Fruit fly (Drosophila melanogaster) whole organism, embryonic: ENCODE results near the gene CG7054.

Source experiments
- Bgb ChIP-seq: fragments of 200-800 bp; sonication (Bioruptor generic); IDR thresholded peaks from 2 replicates; pipeline ENCODE4 v1.3.6; 2022; ENCODE audit warnings: missing biosample characterization, missing genetic modification characterization; ENCODE audit not compliant: partially characterized antibody
- CG12219 ChIP-seq: fragments of 200-800 bp; sonication (Bioruptor generic); optimal IDR thresholded peaks from 3 replicates; lab custom pipeline; 2018; ENCODE audit warnings: missing biosample characterization, mild to moderate bottlenecking, missing genetic modification characterization
- CG1233 ChIP-seq: fragments of 200-800 bp; sonication (Bioruptor generic); optimal IDR thresholded peaks from 4 replicates; lab custom pipeline; 2018; ENCODE audit warnings: missing biosample characterization, mild to moderate bottlenecking, missing genetic modification characterization
- CG12391 ChIP-seq: fragments of 200-800 bp; sonication (Bioruptor generic); optimal IDR thresholded peaks from 3 replicates; lab custom pipeline; 2018; ENCODE audit warnings: missing biosample characterization, mild to moderate bottlenecking, missing genetic modification characterization, moderate library complexity
- CG14860 ChIP-seq: fragments of 200-800 bp; sonication (Bioruptor generic); IDR thresholded peaks from 3 replicates; pipeline ENCODE4 v1.3.6; 2022; ENCODE audit warnings: missing biosample characterization, missing genetic modification characterization; ENCODE audit not compliant: partially characterized antibody
- CG17385 ChIP-seq: fragments of 200-800 bp; sonication (Bioruptor generic); optimal IDR thresholded peaks from 3 replicates; lab custom pipeline; 2018; ENCODE audit warnings: missing biosample characterization, mild to moderate bottlenecking, missing genetic modification characterization
- CG30403 ChIP-seq: fragments of 200-800 bp; sonication (Bioruptor generic); optimal IDR thresholded peaks from 3 replicates; lab custom pipeline; 2016; ENCODE audit warnings: missing biosample characterization, missing genetic modification characterization
- CG6175 ChIP-seq: fragments of 200-800 bp; sonication (Bioruptor generic); IDR thresholded peaks from 3 replicates; pipeline ENCODE4 v1.3.6; 2022; ENCODE audit warnings: missing biosample characterization, missing genetic modification characterization
- CG6272 ChIP-seq: fragments of 200-800 bp; sonication (Bioruptor generic); IDR thresholded peaks from 2 replicates; pipeline ENCODE4 v1.3.6; 2022; ENCODE audit warnings: missing biosample characterization, missing genetic modification characterization
- CG6654 ChIP-seq: fragments of 200-800 bp; sonication (Bioruptor generic); optimal IDR thresholded peaks from 2 replicates; lab custom pipeline; 2017; ENCODE audit warnings: missing biosample characterization, mild to moderate bottlenecking, missing genetic modification characterization
- CG7963 ChIP-seq: fragments of 200-800 bp; sonication (Bioruptor generic); IDR thresholded peaks from 3 replicates; pipeline ENCODE4 v1.3.6; 2022; ENCODE audit warnings: missing biosample characterization, missing genetic modification characterization; ENCODE audit not compliant: partially characterized antibody
- CG8281 ChIP-seq: fragments of 200-800 bp; sonication (Bioruptor generic); optimal IDR thresholded peaks from 2 replicates; lab custom pipeline; 2018; ENCODE audit warnings: missing biosample characterization, mild to moderate bottlenecking, missing genetic modification characterization, moderate library complexity
- CG8478 ChIP-seq: fragments of >200 bp; optimal IDR thresholded peaks from 2 replicates; lab custom pipeline; 2018
- CG9797 ChIP-seq: fragments of 200-800 bp; sonication (Bioruptor generic); optimal IDR thresholded peaks from 3 replicates; lab custom pipeline; 2018; ENCODE audit warnings: missing biosample characterization, mild to moderate bottlenecking, missing genetic modification characterization
- CoRest ChIP-seq: fragments of 200-800 bp; sonication (Bioruptor generic); optimal IDR thresholded peaks from 3 replicates; lab custom pipeline; 2018; ENCODE audit warnings: missing biosample characterization, mild to moderate bottlenecking, missing genetic modification characterization, moderate library complexity
- CrebB ChIP-seq: fragments of 200-800 bp; sonication (Bioruptor generic); optimal IDR thresholded peaks from 3 replicates; lab custom pipeline; 2018; ENCODE audit warnings: missing biosample characterization, mild to moderate bottlenecking, missing genetic modification characterization
- D ChIP-seq, 2 experiments: fragments of 200-800 bp in 1 of 2; fragments of >200 bp in 1 of 2; sonication (Bioruptor generic) in 1 of 2; optimal IDR thresholded peaks; 2 replicates in 1 of 2; 3 replicates in 1 of 2; lab custom pipeline; 2017; ENCODE audit warnings: mild to moderate bottlenecking in 1 of 2, missing biosample characterization in 1 of 2, missing genetic modification characterization in 1 of 2, missing genetic modification reagents in 1 of 2
- D19A ChIP-seq: fragments of 200-800 bp; optimal IDR thresholded peaks from 3 replicates; lab custom pipeline; 2019; ENCODE audit warnings: missing biosample characterization, mild to moderate bottlenecking, missing genetic modification characterization, moderate library complexity
- Ets97D ChIP-seq: fragments of 200-800 bp; sonication (Bioruptor generic); optimal IDR thresholded peaks from 3 replicates; lab custom pipeline; 2016; ENCODE audit warnings: missing biosample characterization, missing genetic modification characterization
- Fer2 ChIP-seq: fragments of 200-800 bp; sonication (Bioruptor generic); optimal IDR thresholded peaks from 2 replicates; lab custom pipeline; 2018; ENCODE audit warnings: missing biosample characterization, mild to moderate bottlenecking, missing genetic modification characterization, moderate library complexity
- Hr78 ChIP-seq, 2 experiments: fragments of 200-800 bp in 1 of 2; fragments of >200 bp in 1 of 2; sonication (Bioruptor generic) in 1 of 2; optimal IDR thresholded peaks; 2 replicates each; lab custom pipeline; 2017 to 2019; ENCODE audit warnings: missing biosample characterization in 2 of 2, missing genetic modification characterization in 2 of 2, mild to moderate bottlenecking in 1 of 2, moderate library complexity in 1 of 2
- Max ChIP-seq: fragments of 200-800 bp; sonication (Bioruptor generic); optimal IDR thresholded peaks from 2 replicates; lab custom pipeline; 2016; ENCODE audit warnings: missing biosample characterization, mild to moderate bottlenecking, missing genetic modification characterization
- Med ChIP-seq: fragments of 200-800 bp; sonication (Bioruptor generic); peaks from one replicate; lab custom pipeline; 2016; ENCODE audit warnings: missing biosample characterization, missing genetic modification characterization, mild to moderate bottlenecking, inconsistent platforms, moderate library complexity
- Nf-YB ChIP-seq: fragments of 200-800 bp; sonication (Bioruptor generic); optimal IDR thresholded peaks from 3 replicates; lab custom pipeline; 2019; ENCODE audit warnings: missing biosample characterization, mild to moderate bottlenecking, missing genetic modification characterization, moderate library complexity
- Pdp1 ChIP-seq, 2 experiments: fragments of 200-800 bp; sonication (Bioruptor generic); optimal IDR thresholded peaks; 3 replicates each; lab custom pipeline; 2016; ENCODE audit warnings: missing biosample characterization in 2 of 2, missing genetic modification characterization in 2 of 2, mild to moderate bottlenecking in 1 of 2, moderate library complexity in 1 of 2
- Ptx1 ChIP-seq: fragments of 200-800 bp; sonication (Bioruptor generic); IDR thresholded peaks from 2 replicates; pipeline ENCODE4 v1.3.6; 2022; ENCODE audit warnings: missing biosample characterization, missing genetic modification characterization
- Ssrp ChIP-seq: fragments of 200-800 bp; sonication (Bioruptor generic); optimal IDR thresholded peaks from 2 replicates; lab custom pipeline; 2018; ENCODE audit warnings: missing biosample characterization, mild to moderate bottlenecking, missing genetic modification characterization, moderate library complexity
- cg ChIP-seq: fragments of 200-800 bp; sonication (Bioruptor generic); optimal IDR thresholded peaks from 3 replicates; lab custom pipeline; 2019; ENCODE audit warnings: missing biosample characterization, mild to moderate bottlenecking, missing genetic modification characterization, moderate library complexity
- crc ChIP-seq: fragments of 200-800 bp; sonication (Bioruptor generic); optimal IDR thresholded peaks from 2 replicates; lab custom pipeline; 2016; ENCODE audit warnings: missing biosample characterization, missing genetic modification characterization
- cwo ChIP-seq: fragments of 200-800 bp; sonication (Bioruptor generic); optimal IDR thresholded peaks from 3 replicates; lab custom pipeline; 2017; ENCODE audit warnings: missing biosample characterization, missing genetic modification characterization, mild to moderate bottlenecking, moderate library complexity, missing genetic modification reagents
- dm ChIP-seq: fragments of 200-800 bp; sonication (Bioruptor generic); optimal IDR thresholded peaks from 3 replicates; lab custom pipeline; 2016; ENCODE audit warnings: missing biosample characterization, missing genetic modification characterization
- exex ChIP-seq: fragments of 200-800 bp; sonication (Bioruptor generic); optimal IDR thresholded peaks from 4 replicates; lab custom pipeline; 2018; ENCODE audit warnings: missing biosample characterization, mild to moderate bottlenecking, missing genetic modification characterization, moderate library complexity
- grau ChIP-seq: fragments of 200-800 bp; optimal IDR thresholded peaks from 3 replicates; lab custom pipeline; 2019; ENCODE audit warnings: missing biosample characterization, mild to moderate bottlenecking, missing genetic modification characterization, moderate library complexity
- hbn ChIP-seq: fragments of 200-800 bp; sonication (Bioruptor generic); IDR thresholded peaks from 2 replicates; pipeline ENCODE4 v1.3.6; 2022; ENCODE audit warnings: missing biosample characterization, missing genetic modification characterization; ENCODE audit not compliant: partially characterized antibody
- hkb ChIP-seq, 2 experiments: fragments of 200-800 bp in 1 of 2; fragments of >200 bp in 1 of 2; sonication (Bioruptor generic) in 1 of 2; IDR thresholded peaks in 1 of 2; optimal IDR thresholded peaks in 1 of 2; 2 replicates each; pipeline versions ENCODE4 v1.3.6 to Lab custom; 2017 to 2022; ENCODE audit warnings: missing biosample characterization in 1 of 2, missing genetic modification characterization in 1 of 2
- insv ChIP-seq, 2 experiments: fragments of 200-800 bp; sonication (Bioruptor generic); optimal IDR thresholded peaks; 3 replicates each; lab custom pipeline; 2016 to 2018; ENCODE audit warnings: missing biosample characterization in 2 of 2, missing genetic modification characterization in 2 of 2
- jigr1 ChIP-seq: fragments of 200-800 bp; sonication (Bioruptor generic); IDR thresholded peaks from 3 replicates; pipeline ENCODE4 v1.3.6; 2022; ENCODE audit warnings: missing biosample characterization, missing genetic modification characterization
- otp ChIP-seq: fragments of 200-800 bp; sonication (Bioruptor generic); IDR thresholded peaks from 3 replicates; pipeline ENCODE4, ENCODE4 v1.3.6; 2022; ENCODE audit warnings: missing biosample characterization, missing genetic modification characterization
- p53 ChIP-seq: fragments of 200-800 bp; sonication (Bioruptor generic); optimal IDR thresholded peaks from 2 replicates; lab custom pipeline; 2016; ENCODE audit warnings: missing biosample characterization, missing genetic modification characterization
- pan ChIP-seq, 4 experiments: fragments of >200 bp in 3 of 4; fragments of 200-800 bp in 1 of 4; sonication (Bioruptor generic) in 1 of 4; optimal IDR thresholded peaks in 3 of 4; IDR thresholded peaks in 1 of 4; 2 replicates each; pipeline versions ENCODE4 v1.3.6 to Lab custom; 2017 to 2022; ENCODE audit warnings: missing biosample characterization in 2 of 4, missing genetic modification characterization in 2 of 4, mixed read lengths in 1 of 4
- pum ChIP-seq: fragments of 200-800 bp; sonication (Bioruptor generic); optimal IDR thresholded peaks from 2 replicates; lab custom pipeline; 2016; ENCODE audit warnings: missing biosample characterization, missing genetic modification characterization
- sug ChIP-seq: fragments of 200-800 bp; optimal IDR thresholded peaks from 2 replicates; lab custom pipeline; 2019; ENCODE audit warnings: missing biosample characterization, mild to moderate bottlenecking, missing genetic modification characterization, moderate library complexity
- tin ChIP-seq: fragments of 200-800 bp; sonication (Bioruptor generic); optimal IDR thresholded peaks from 3 replicates; lab custom pipeline; 2016; ENCODE audit warnings: missing biosample characterization, missing genetic modification characterization
- usp ChIP-seq: fragments of >200 bp; optimal IDR thresholded peaks from 2 replicates; lab custom pipeline; 2017; ENCODE audit warnings: missing biosample characterization, missing genetic modification characterization

CG7054 gene

dm6 chr3R:22449871-22450424 lies 14.8 kb upstream of the CG7054 start (continued):
- TF ChIP-seq hbn (GFP tag; lab: Robert Waterston, UW) = no peak
- no peak for TF ChIP-seq jigr1 (GFP tag; lab: Robert Waterston, UW)
- TF ChIP-seq CG8281 = peak; percentile 84
- TF ChIP-seq Fer2 = no peak
- TF ChIP-seq CG17385 = no peak
- no peak for TF ChIP-seq CG30403
- TF ChIP-seq tin = no peak
- peak in 1 of 2 experiments; percentile 15 for TF ChIP-seq Hr78 (GFP tag; optimal IDR thresholded peaks at IDR 0.05; lab: Kevin White, UChicago)
- TF ChIP-seq CoRest = no peak
- no peak for TF ChIP-seq CG12391 (tag; lab: Kevin White, UChicago)
- TF ChIP-seq CG6175 (GFP tag; lab: Robert Waterston, UW) = 0 out of 3 replicates have a peak, but pooled peaks have one; percentile 25
- no peak for TF ChIP-seq Ptx1 (GFP tag; lab: Robert Waterston, UW)
- TF ChIP-seq grau (tag; lab: Kevin White, UChicago) = no peak
- no peak for TF ChIP-seq dm
- TF ChIP-seq, all 482 proteins: peak for 16

dm6 chr3R:22454397-22455334 lies 10.1 kb upstream of the CG7054 start:
- TF ChIP-seq cg (GFP tag; lab: Kevin White, UChicago) (peak; percentile 48), CrebB (tag; lab: Kevin White, UChicago) (no peak), Ptx1 (GFP tag; lab: Robert Waterston, UW) (no peak), cwo (no peak), CG6654 (GFP tag; lab: Kevin White, UChicago) (no peak), Max (GFP tag; lab: Kevin White, UChicago) (no peak), crc (no peak), CG8478 (lab: Kevin White, UChicago) (no peak), insv (GFP tag; optimal IDR thresholded peaks at IDR 0.05; lab: Kevin White, UChicago) (no peak), otp (no peak), Med (GFP tag; lab: Kevin White, UChicago) (peak; percentile 41), CG7963 (GFP tag; lab: Robert Waterston, UW) (no peak), pan (optimal IDR thresholded peaks at IDR 0.05; lab: Kevin White, UChicago) (no peak), pan (GFP tag; optimal IDR thresholded peaks at IDR 0.05 in 1 of 2, IDR thresholded peaks at IDR 0.05 in 1 of 2) (no peak), D (optimal IDR thresholded peaks at IDR 0.05; lab: Kevin White, UChicago) (no peak), D (GFP tag; optimal IDR thresholded peaks at IDR 0.05; lab: Kevin White, UChicago) (no peak), grau (tag; lab: Kevin White, UChicago) (no peak), CG6272 (no peak), Nf-YB (GFP tag; lab: Kevin White, UChicago) (peak; percentile 96), CG14860 (GFP tag; lab: Robert Waterston, UW) (no peak), Ets97D (GFP tag; lab: Kevin White, UChicago) (no peak), CG1233 (GFP tag; lab: Kevin White, UChicago) (no peak), Hr78 (GFP tag; optimal IDR thresholded peaks at IDR 0.05; lab: Kevin White, UChicago) (no peak), exex (peak; percentile 68), CG9797 (GFP tag; lab: Kevin White, UChicago) (no peak), D19A (no peak), p53 (no peak), usp (GFP tag; lab: Kevin White, UChicago) (no peak), hkb (optimal IDR thresholded peaks at IDR 0.05; lab: Kevin White, UChicago) (no peak), hkb (GFP tag; IDR thresholded peaks at IDR 0.05; lab: Robert Waterston, UW) (no peak), Pdp1 (GFP tag; optimal IDR thresholded peaks at IDR 0.05; lab: Kevin White, UChicago) (no peak), sug (tag; lab: Kevin White, UChicago) (peak; percentile 64), CG12219 (GFP tag; lab: Kevin White, UChicago) (no peak), jigr1 (GFP tag; lab: Robert Waterston, UW) (no peak), pum (no peak), Ssrp (tag; lab: Kevin White, UChicago) (no peak), Bgb (GFP tag; lab: Robert Waterston, UW) (0 out of 2 replicates have a peak, but pooled peaks have one; percentile 8)
